Worm (Caenorhabditis elegans) whole organism, L3 larva: ENCODE results near the gene ZC132.9.
"Not testable (repeated sequence)": the region's sequence is repeated elsewhere in the genome, so short reads cannot be mapped to it uniquely, and the experiment has no call there.

Experiments
- ZK546.5 ChIP-seq: sonication (generic microtip); optimal IDR thresholded peaks from 2 replicates; lab custom pipeline; 2017; ENCODE audit warnings: missing biosample characterization, missing genetic modification characterization
- aly-2 ChIP-seq: fragments of 150-350 bp; optimal IDR thresholded peaks from 2 replicates; lab custom pipeline; 2014; ENCODE audit warnings: missing biosample characterization, missing genetic modification characterization
- ama-1 ChIP-seq: fragments of 150-350 bp; optimal IDR thresholded peaks from 2 replicates; lab custom pipeline; 2018
- ceh-82 ChIP-seq: fragments of 150-350 bp; optimal IDR thresholded peaks from 2 replicates; lab custom pipeline; 2014; ENCODE audit warnings: missing biosample characterization, missing genetic modification characterization
- ceh-9 ChIP-seq: sonication (generic microtip); optimal IDR thresholded peaks from 2 replicates; lab custom pipeline; 2018; ENCODE audit warnings: missing biosample characterization, missing genetic modification characterization
- daf-12 ChIP-seq: fragments of 150-350 bp; optimal IDR thresholded peaks from 2 replicates; lab custom pipeline; 2014; ENCODE audit warnings: missing biosample characterization, missing genetic modification reagents, missing genetic modification characterization
- egl-27 ChIP-seq: sonication (generic microtip); optimal IDR thresholded peaks from 4 replicates; lab custom pipeline; 2017; ENCODE audit warnings: missing biosample characterization, missing genetic modification reagents, missing genetic modification characterization
- egl-5 ChIP-seq: fragments of 150-350 bp; optimal IDR thresholded peaks from 2 replicates; lab custom pipeline; 2017; ENCODE audit warnings: missing biosample characterization, missing genetic modification reagents, missing genetic modification characterization, inconsistent platforms
- elt-1 ChIP-seq: fragments of 150-350 bp; optimal IDR thresholded peaks from 2 replicates; lab custom pipeline; 2014; ENCODE audit warnings: missing biosample characterization, missing genetic modification characterization
- elt-3 ChIP-seq, 3 experiments: fragments of 150-350 bp in 1 of 3; sonication (generic microtip) in 2 of 3; optimal IDR thresholded peaks; 2 replicates in 2 of 3; 4 replicates in 1 of 3; lab custom pipeline; 2014 to 2017; ENCODE audit warnings: missing biosample characterization in 3 of 3, missing genetic modification characterization in 3 of 3
- eor-1 ChIP-seq, 2 experiments: fragments of 150-350 bp; optimal IDR thresholded peaks; 2 replicates each; lab custom pipeline; 2014 to 2018; ENCODE audit warnings: missing biosample characterization in 2 of 2, missing genetic modification characterization in 2 of 2
- fkh-10 ChIP-seq: sonication (generic microtip); optimal IDR thresholded peaks from 2 replicates; lab custom pipeline; 2017; ENCODE audit warnings: missing biosample characterization, missing genetic modification reagents, missing genetic modification characterization
- fkh-2 ChIP-seq: fragments of 150-350 bp; optimal IDR thresholded peaks from 2 replicates; lab custom pipeline; 2014; ENCODE audit warnings: missing biosample characterization, missing genetic modification reagents, missing genetic modification characterization
- fos-1 ChIP-seq: fragments of 150-350 bp; optimal IDR thresholded peaks from 2 replicates; lab custom pipeline; 2014; ENCODE audit warnings: missing biosample characterization, missing genetic modification characterization
- hmg-11 ChIP-seq: sonication (generic microtip); optimal IDR thresholded peaks from 2 replicates; lab custom pipeline; 2016; ENCODE audit warnings: missing genetic modification characterization, missing compliant biosample characterization
- lin-39 ChIP-seq: fragments of 150-350 bp; optimal IDR thresholded peaks from 2 replicates; lab custom pipeline; 2018; ENCODE audit warnings: missing biosample characterization, missing genetic modification reagents, missing genetic modification characterization
- lsy-12 ChIP-seq: sonication (generic microtip); optimal IDR thresholded peaks from 2 replicates; lab custom pipeline; 2016; ENCODE audit warnings: mild to moderate bottlenecking, missing genetic modification characterization, missing compliant biosample characterization
- mml-1 ChIP-seq: fragments of 150-350 bp; sonication (generic microtip); optimal IDR thresholded peaks from 3 replicates; lab custom pipeline; 2014; ENCODE audit warnings: missing biosample characterization, missing genetic modification characterization
- nfya-1 ChIP-seq: sonication (generic microtip); optimal IDR thresholded peaks from 2 replicates; lab custom pipeline; 2017; ENCODE audit warnings: missing genetic modification characterization, mild to moderate bottlenecking, missing compliant biosample characterization, antibody characterized with exemption, moderate library complexity; ENCODE audit not compliant: insufficient read depth
- nhr-12 ChIP-seq: fragments of 150-350 bp; optimal IDR thresholded peaks from 2 replicates; lab custom pipeline; 2014; ENCODE audit warnings: missing biosample characterization, missing genetic modification characterization
- nhr-23 ChIP-seq: fragments of 150-350 bp; optimal IDR thresholded peaks from 2 replicates; lab custom pipeline; 2014; ENCODE audit warnings: missing biosample characterization, missing genetic modification reagents, missing genetic modification characterization
- nhr-237 ChIP-seq: fragments of 150-350 bp; optimal IDR thresholded peaks from 2 replicates; lab custom pipeline; 2014; ENCODE audit warnings: missing biosample characterization, missing genetic modification characterization
- nhr-25 ChIP-seq: sonication (generic microtip); optimal IDR thresholded peaks from 2 replicates; lab custom pipeline; 2017; ENCODE audit warnings: missing biosample characterization, missing genetic modification characterization
- nhr-28 ChIP-seq: fragments of 150-350 bp; optimal IDR thresholded peaks from 2 replicates; lab custom pipeline; 2014; ENCODE audit warnings: missing biosample characterization, missing genetic modification characterization
- nhr-43 ChIP-seq: sonication (generic microtip); optimal IDR thresholded peaks from 2 replicates; lab custom pipeline; 2016; ENCODE audit warnings: mild to moderate bottlenecking, missing genetic modification characterization, missing compliant biosample characterization; ENCODE audit not compliant: poor library complexity, severe bottlenecking
- nhr-67 ChIP-seq: fragments of 150-350 bp; optimal IDR thresholded peaks from 2 replicates; lab custom pipeline; 2014; ENCODE audit warnings: missing biosample characterization, missing genetic modification characterization
- pha-4 ChIP-seq: fragments of 150-350 bp; optimal IDR thresholded peaks from 2 replicates; lab custom pipeline; 2014; ENCODE audit warnings: missing biosample characterization, missing genetic modification reagents, missing genetic modification characterization
- snpc-4 ChIP-seq: fragments of 150-350 bp; optimal IDR thresholded peaks from 2 replicates; lab custom pipeline; 2014; ENCODE audit warnings: missing biosample characterization, missing genetic modification characterization
- tbx-2 ChIP-seq: sonication (generic microtip); optimal IDR thresholded peaks from 2 replicates; lab custom pipeline; 2016; ENCODE audit warnings: mild to moderate bottlenecking, missing genetic modification characterization, missing compliant biosample characterization
- ztf-4 ChIP-seq: fragments of 150-350 bp; optimal IDR thresholded peaks from 2 replicates; lab custom pipeline; 2014; ENCODE audit warnings: missing biosample characterization, missing genetic modification characterization

Gene ZC132.9

ce11 chrV:4295920-4296319, 23.8 kb downstream of the ZC132.9 start, which contains the start of gene F47D2.11:
Gene F47D2.11 (minus strand): TSS chrV:4296020.
- TF ChIP-seq nhr-28 (tag; lab: Kevin White, UChicago) (no peak), egl-5 (tag; lab: Kevin White, UChicago) (no peak), nhr-12 (tag; lab: Kevin White, UChicago) (no peak), egl-27 (no peak), nhr-23 (tag; lab: Kevin White, UChicago) (no peak), fos-1 (tag; lab: Kevin White, UChicago) (no peak), tbx-2 (tag; lab: Kevin White, UChicago) (no peak), nfya-1 (tag; lab: Kevin White, UChicago) (no peak), nhr-25 (tag; lab: Kevin White, UChicago) (no peak), lsy-12 (tag; lab: Kevin White, UChicago) (no peak), snpc-4 (tag; lab: Kevin White, UChicago) (no peak), nhr-237 (tag; lab: Kevin White, UChicago) (no peak), ZK546.5 (tag; lab: Kevin White, UChicago) (no peak)

DNA sequence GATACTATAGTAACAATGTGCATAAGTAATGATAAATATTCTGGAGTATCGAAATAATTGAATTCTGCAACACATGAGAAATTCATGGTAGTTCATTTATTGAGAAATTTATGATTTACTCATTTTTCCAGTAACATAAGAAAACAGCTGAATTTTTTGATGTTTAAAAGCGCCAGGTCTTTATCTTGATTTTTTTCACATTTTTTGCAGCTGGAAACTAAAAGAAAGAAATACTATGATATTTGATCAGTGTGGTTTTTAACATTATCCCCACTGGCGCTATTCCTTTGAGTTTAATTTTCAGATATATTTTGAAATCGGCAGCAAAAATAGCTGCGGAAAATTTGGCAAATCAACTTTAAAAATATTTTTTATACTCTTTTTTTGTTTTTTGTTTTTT, 26.3 kb downstream of the ZC132.9 start, which contains the start of gene srh-194:
Gene srh-194 (minus strand): TSS at position 101 of the 400 bp plus-strand sequence.
- TF ChIP-seq daf-12, elt-1, ztf-4 (tag; lab: Kevin White, UChicago): not testable (repeated sequence)

DNA sequence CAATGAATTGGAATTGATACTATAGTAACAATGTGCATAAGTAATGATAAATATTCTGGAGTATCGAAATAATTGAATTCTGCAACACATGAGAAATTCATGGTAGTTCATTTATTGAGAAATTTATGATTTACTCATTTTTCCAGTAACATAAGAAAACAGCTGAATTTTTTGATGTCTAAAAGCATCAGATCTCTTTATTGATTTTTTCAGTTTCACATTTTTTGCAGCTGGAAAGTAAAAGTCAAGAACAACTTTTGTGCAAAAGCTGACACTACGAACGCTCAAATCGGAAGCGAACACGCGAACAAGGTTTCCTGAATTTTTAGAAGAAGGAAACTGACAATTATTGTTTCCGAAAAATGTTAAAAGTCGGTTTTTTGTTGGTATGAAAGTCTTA, 29.7 kb downstream of the ZC132.9 start, which contains the start of gene srh-193:
Gene srh-193 (minus strand): TSS at position 101 of the 400 bp plus-strand sequence.
- TF ChIP-seq pha-4 (tag; lab: Kevin White, UChicago); mml-1 (tag; lab: Kevin White, UChicago); elt-3 (tag; optimal IDR thresholded peaks at IDR 0.05; lab: Kevin White, UChicago): not testable (repeated sequence)

ce11 chrV:4284737-4285136, 35.0 kb downstream of the ZC132.9 start, which contains the start of gene srt-19:
Gene srt-19 (plus strand): TSS chrV:4285037.
- not testable (repeated sequence) for TF ChIP-seq fkh-10; ama-1 (lab: Kevin White, UChicago); nhr-43 (tag; lab: Kevin White, UChicago)

ce11 chrV:4281699-4282098, 38.1 kb downstream of the ZC132.9 start, which contains the start of gene srt-37:
Gene srt-37 (minus strand): TSS chrV:4281799.
- not testable (repeated sequence) for TF ChIP-seq nhr-12 (tag; lab: Kevin White, UChicago); eor-1 (tag; optimal IDR thresholded peaks at IDR 0.05; lab: Kevin White, UChicago); hmg-11 (tag; lab: Kevin White, UChicago)

DNA sequence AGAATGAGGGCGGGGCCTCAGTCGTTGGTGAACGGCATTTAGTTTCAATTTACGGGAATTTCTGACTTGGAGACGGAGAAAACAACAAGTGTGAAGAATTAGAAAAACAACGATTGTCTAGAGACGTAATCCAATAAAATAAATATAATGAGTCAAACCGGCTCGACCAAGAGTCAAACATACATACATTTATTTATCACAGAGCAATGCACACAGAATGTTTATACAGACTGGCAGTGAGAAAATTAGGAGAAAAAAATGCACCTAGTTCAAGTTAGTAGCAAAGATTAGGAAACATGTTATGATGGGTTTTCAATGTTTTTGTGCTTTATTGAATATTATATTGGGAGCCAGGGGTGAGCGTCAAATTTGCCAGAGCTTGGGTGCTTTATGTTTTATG, 41.0 kb downstream of the ZC132.9 start, which contains the start of gene srt-20:
Gene srt-20 (minus strand): TSS at position 101 of the 400 bp plus-strand sequence.
- TF ChIP-seq ceh-9, egl-27, fkh-2: not testable (repeated sequence)

ce11 chrV:4273372-4273771, 46.4 kb downstream of the ZC132.9 start:
- TF ChIP-seq aly-2 (tag; lab: Kevin White, UChicago) = no peak
- no peak for TF ChIP-seq tbx-2 (tag; lab: Kevin White, UChicago)
- TF ChIP-seq ceh-82 (tag; lab: Kevin White, UChicago) = no peak
- no peak for TF ChIP-seq fkh-10
- no peak for TF ChIP-seq nhr-67 (tag; lab: Kevin White, UChicago)
- no peak for TF ChIP-seq lin-39 (tag; lab: Kevin White, UChicago)
- TF ChIP-seq mml-1 (tag; lab: Kevin White, UChicago) = no peak
- TF ChIP-seq nhr-23 (tag; lab: Kevin White, UChicago) = no peak
